1 fruit fly cellular context compared by ENCODE assay signal in the genomic region with DNA sequence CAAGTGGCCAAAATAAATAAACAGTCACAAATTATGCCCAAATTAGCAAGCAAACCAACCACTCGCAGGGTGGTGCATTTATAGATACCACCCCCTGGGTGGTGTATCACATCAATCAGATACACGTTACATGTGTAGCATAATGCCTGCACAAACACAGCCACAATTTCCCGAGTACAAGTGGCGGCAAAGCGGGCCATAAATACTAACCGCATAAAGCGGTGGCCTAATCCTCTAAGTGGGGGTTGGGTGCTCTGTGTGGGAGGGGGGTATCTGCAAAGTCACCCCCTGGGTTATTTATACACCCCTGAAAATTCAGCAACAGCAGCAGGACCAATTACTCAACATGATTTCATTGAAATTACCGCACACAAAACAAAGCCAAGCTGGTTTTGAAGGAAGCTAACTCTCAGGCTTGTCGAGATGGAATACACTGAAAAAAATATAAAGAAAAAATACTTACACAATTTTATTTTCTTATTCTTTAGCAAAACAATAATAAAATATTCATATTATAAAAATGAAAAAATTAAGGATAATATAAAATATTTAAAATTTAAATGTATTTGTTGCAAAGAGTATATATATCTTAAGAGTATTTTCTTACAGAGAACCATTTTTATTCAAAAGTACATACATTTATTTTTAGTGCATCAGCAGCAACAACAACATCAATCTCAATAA.
A peak's percentile ranks its signal among the peaks of the same experiment; 100 is the strongest.
TF ChIP-seq lines count a peak whose summit lies in the region.

No protein-coding gene starts in this region.

TF ChIP-seq in whole organism, embryonic, 481 proteins besides CTCF, POLR2A, EP300 and RAD21 (continued from another document and continues in another):
- TF ChIP-seq seq (GFP tag; IDR thresholded peaks at IDR 0.05; lab: Robert Waterston, UW) (peak; percentile 56; the same call in 1 of the 2 replicates), phol (tag; optimal IDR thresholded peaks at IDR 0.05; lab: Kevin White, UChicago) (peak; percentile 72), CG8924 (tag; optimal IDR thresholded peaks at IDR 0.05; lab: Kevin White, UChicago) (peak; percentile 44), sc (optimal IDR thresholded peaks at IDR 0.05; lab: Kevin White, UChicago) (no peak), sc (GFP tag; optimal IDR thresholded peaks at IDR 0.05; lab: Kevin White, UChicago) (no peak), CG9727 (GFP tag; optimal IDR thresholded peaks at IDR 0.05; lab: Kevin White, UChicago) (peak; percentile 56), odd (GFP tag; optimal IDR thresholded peaks at IDR 0.05; lab: Kevin White, UChicago) (no peak), CG12769 (tag; optimal IDR thresholded peaks at IDR 0.05; lab: Kevin White, UChicago) (no peak), ATbp (GFP tag; optimal IDR thresholded peaks at IDR 0.05; lab: Kevin White, UChicago) (no peak), CG11085 (GFP tag; IDR thresholded peaks at IDR 0.05; lab: Robert Waterston, UW) (no peak), PHDP (tag; optimal IDR thresholded peaks at IDR 0.05; lab: Kevin White, UChicago) (peak; percentile 11), Sox102F (GFP tag; optimal IDR thresholded peaks at IDR 0.05; lab: Kevin White, UChicago) (peak; percentile 55), sr (GFP tag; IDR thresholded peaks at IDR 0.05; lab: Robert Waterston, UW) (no peak), CG11696 (GFP tag; IDR thresholded peaks at IDR 0.05; lab: Robert Waterston, UW) (no peak), bbx (GFP tag; IDR thresholded peaks at IDR 0.05; lab: Robert Waterston, UW; ENCODE audit: partially characterized antibody) (no peak), Rx (GFP tag; IDR thresholded peaks at IDR 0.05; lab: Robert Waterston, UW) (no peak), lab (GFP tag; optimal IDR thresholded peaks at IDR 0.05; lab: Kevin White, UChicago) (no peak), tll (GFP tag; optimal IDR thresholded peaks at IDR 0.05; lab: Kevin White, UChicago) (no peak), CG10267 (tag; optimal IDR thresholded peaks at IDR 0.05; lab: Kevin White, UChicago) (peak; percentile 46), nom (GFP tag; optimal IDR thresholded peaks at IDR 0.05; lab: Kevin White, UChicago) (no peak), CG13894 (tag; optimal IDR thresholded peaks at IDR 0.05; lab: Kevin White, UChicago) (no peak), peb (GFP tag; IDR thresholded peaks at IDR 0.05; lab: Robert Waterston, UW) (no peak), CG3726 (GFP tag; IDR thresholded peaks at IDR 0.05; lab: Robert Waterston, UW) (no peak), CG3281 (GFP tag; optimal IDR thresholded peaks at IDR 0.05; lab: Kevin White, UChicago) (no peak), ewg (GFP tag; optimal IDR thresholded peaks at IDR 0.05; lab: Kevin White, UChicago) (no peak), CG18599 (GFP tag; optimal IDR thresholded peaks at IDR 0.05; lab: Kevin White, UChicago) (peak; percentile 20), oc (tag; optimal IDR thresholded peaks at IDR 0.05; lab: Kevin White, UChicago) (peak; percentile 81), Tbp (GFP tag; optimal IDR thresholded peaks at IDR 0.05; lab: Kevin White, UChicago) (no peak), CG6765 (GFP tag; optimal IDR thresholded peaks at IDR 0.05; lab: Kevin White, UChicago) (no peak), CG1832 (GFP tag; optimal IDR thresholded peaks at IDR 0.05; lab: Kevin White, UChicago) (no peak), Ssrp (tag; optimal IDR thresholded peaks at IDR 0.05; lab: Kevin White, UChicago) (peak; percentile 74), esg (GFP tag; conservative IDR thresholded peaks at IDR 0.05; lab: Robert Waterston, UW) (no peak), CG2889 (GFP tag; IDR thresholded peaks at IDR 0.05; lab: Robert Waterston, UW) (no peak), CG12236 (GFP tag; optimal IDR thresholded peaks at IDR 0.05; lab: Kevin White, UChicago) (no peak), eve (GFP tag; optimal IDR thresholded peaks at IDR 0.05; lab: Kevin White, UChicago) (no peak), CG18619 (GFP tag; optimal IDR thresholded peaks at IDR 0.05; lab: Kevin White, UChicago) (no peak), Eip74EF (GFP tag; optimal IDR thresholded peaks at IDR 0.05; lab: Kevin White, UChicago) (peak in 1 of 2 experiments; percentile 13), CG5953 (GFP tag; IDR thresholded peaks at IDR 0.05; lab: Robert Waterston, UW) (no peak), Stat92E (GFP tag; optimal IDR thresholded peaks at IDR 0.05; lab: Kevin White, UChicago) (no peak), CG6854 (GFP tag; optimal IDR thresholded peaks at IDR 0.05; lab: Kevin White, UChicago) (no peak), CG31441 (GFP tag; IDR thresholded peaks at IDR 0.05; lab: Robert Waterston, UW) (peak; percentile 84), CG10209 (GFP tag; optimal IDR thresholded peaks at IDR 0.05; lab: Kevin White, UChicago) (peak; percentile 17), CG6272 (GFP tag; IDR thresholded peaks at IDR 0.05; lab: Robert Waterston, UW) (no peak), CG11695 (GFP tag; IDR thresholded peaks at IDR 0.05; lab: Robert Waterston, UW) (no peak), CG17186 (GFP tag; optimal IDR thresholded peaks at IDR 0.05; lab: Kevin White, UChicago) (no peak), CG10274 (GFP tag; optimal IDR thresholded peaks at IDR 0.05; lab: Kevin White, UChicago) (no peak), CG7839 (tag; optimal IDR thresholded peaks at IDR 0.05; lab: Kevin White, UChicago) (peak; percentile 50), CG16815 (GFP tag; optimal IDR thresholded peaks at IDR 0.05; lab: Kevin White, UChicago) (no peak), Blimp-1 (GFP tag; optimal IDR thresholded peaks at IDR 0.05; lab: Kevin White, UChicago) (peak; percentile 60), Hr51 (GFP tag; optimal IDR thresholded peaks at IDR 0.05; lab: Kevin White, UChicago) (peak in 1 of 2 experiments; percentile 39), Lim3 (GFP tag; IDR thresholded peaks at IDR 0.05; lab: Robert Waterston, UW) (no peak), tgo (GFP tag; IDR thresholded peaks at IDR 0.05; lab: Robert Waterston, UW) (0 out of 3 replicates have a peak, but pooled peaks have one; percentile 26), gem (tag; optimal IDR thresholded peaks at IDR 0.05; lab: Kevin White, UChicago) (peak; percentile 61), CG11093 (GFP tag; IDR thresholded peaks at IDR 0.05; lab: Robert Waterston, UW) (no peak), CG15601 (tag; optimal IDR thresholded peaks at IDR 0.05; lab: Kevin White, UChicago) (peak; percentile 68), CoRest (tag; optimal IDR thresholded peaks at IDR 0.05; lab: Kevin White, UChicago) (peak; percentile 68), CG4282 (GFP tag; optimal IDR thresholded peaks at IDR 0.05; lab: Kevin White, UChicago) (no peak), sens-2 (GFP tag; IDR thresholded peaks at IDR 0.05; lab: Robert Waterston, UW) (no peak), CG7786 (GFP tag; optimal IDR thresholded peaks at IDR 0.05; lab: Kevin White, UChicago) (no peak), zen (tag; optimal IDR thresholded peaks at IDR 0.05; lab: Kevin White, UChicago) (no peak), bcd (GFP tag; optimal IDR thresholded peaks at IDR 0.05; lab: Kevin White, UChicago) (peak; percentile 21), E2f1 (GFP tag; IDR thresholded peaks at IDR 0.05; lab: Robert Waterston, UW) (no peak), CG7271 (tag; optimal IDR thresholded peaks at IDR 0.05; lab: Kevin White, UChicago) (no peak), Bteb2 (GFP tag; optimal IDR thresholded peaks at IDR 0.05; lab: Kevin White, UChicago) (no peak), Fer1 (GFP tag; optimal IDR thresholded peaks at IDR 0.05; lab: Kevin White, UChicago) (no peak), stc (GFP tag; IDR thresholded peaks at IDR 0.05; lab: Robert Waterston, UW) (no peak), pnt (GFP tag; optimal IDR thresholded peaks at IDR 0.05; lab: Kevin White, UChicago) (no peak), CG3163 (GFP tag; optimal IDR thresholded peaks at IDR 0.05; lab: Kevin White, UChicago) (no peak), Xrp1 (GFP tag; IDR thresholded peaks at IDR 0.05; lab: Robert Waterston, UW) (peak; percentile 6; the same call in 1 of the 2 replicates), CG16779 (GFP tag; IDR thresholded peaks at IDR 0.05; lab: Robert Waterston, UW) (no peak), D19A (tag; optimal IDR thresholded peaks at IDR 0.05; lab: Kevin White, UChicago) (peak; percentile 63), pita (GFP tag; optimal IDR thresholded peaks at IDR 0.05; lab: Kevin White, UChicago) (no peak), nmo (GFP tag; optimal IDR thresholded peaks at IDR 0.05; lab: Kevin White, UChicago) (peak; percentile 69), CG17612 (GFP tag; IDR thresholded peaks at IDR 0.05; lab: Robert Waterston, UW) (no peak), tx (GFP tag; optimal IDR thresholded peaks at IDR 0.05; lab: Kevin White, UChicago) (no peak), Dfd (GFP tag; optimal IDR thresholded peaks at IDR 0.05; lab: Kevin White, UChicago) (no peak), CG18011 (GFP tag; optimal IDR thresholded peaks at IDR 0.05; lab: Kevin White, UChicago) (no peak), CG17829 (tag; optimal IDR thresholded peaks at IDR 0.05; lab: Kevin White, UChicago) (peak; percentile 66), twi (tag; optimal IDR thresholded peaks at IDR 0.05; lab: Kevin White, UChicago) (peak; percentile 16), gt (GFP tag; IDR thresholded peaks at IDR 0.05; lab: Robert Waterston, UW) (no peak), trem (tag; optimal IDR thresholded peaks at IDR 0.05; lab: Kevin White, UChicago) (peak; percentile 44), CG12391 (tag; optimal IDR thresholded peaks at IDR 0.05; lab: Kevin White, UChicago) (peak; percentile 58), CG15696 (tag; optimal IDR thresholded peaks at IDR 0.05; lab: Kevin White, UChicago) (peak; percentile 33), nerfin-1 (tag; optimal IDR thresholded peaks at IDR 0.05; lab: Kevin White, UChicago) (peak; percentile 62), pho (GFP tag; optimal IDR thresholded peaks at IDR 0.05; lab: Kevin White, UChicago) (no peak), Hey (tag; optimal IDR thresholded peaks at IDR 0.05; lab: Kevin White, UChicago) (peak; percentile 49), CG4360 (GFP tag; IDR thresholded peaks at IDR 0.05; lab: Robert Waterston, UW) (0 out of 2 replicates have a peak, but pooled peaks have one; percentile 45), Deaf1 (tag; optimal IDR thresholded peaks at IDR 0.05; lab: Kevin White, UChicago) (no peak), CG9876 (GFP tag; optimal IDR thresholded peaks at IDR 0.05; lab: Kevin White, UChicago) (no peak), CG9437 (GFP tag; optimal IDR thresholded peaks at IDR 0.05; lab: Kevin White, UChicago) (no peak), CG4328 (GFP tag; optimal IDR thresholded peaks at IDR 0.05; lab: Kevin White, UChicago) (no peak), ci (GFP tag; IDR thresholded peaks at IDR 0.05; lab: Robert Waterston, UW) (no peak), Ets97D (GFP tag; optimal IDR thresholded peaks at IDR 0.05; lab: Kevin White, UChicago) (no peak), CG14860 (GFP tag; IDR thresholded peaks at IDR 0.05; lab: Robert Waterston, UW; ENCODE audit: partially characterized antibody) (no peak), CG30020 (tag; optimal IDR thresholded peaks at IDR 0.05; lab: Kevin White, UChicago) (no peak), Hmr (GFP tag; optimal IDR thresholded peaks at IDR 0.05; lab: Kevin White, UChicago) (no peak), pzg (GFP tag; optimal IDR thresholded peaks at IDR 0.05; lab: Kevin White, UChicago) (no peak), CG10543 (GFP tag; optimal IDR thresholded peaks at IDR 0.05; lab: Kevin White, UChicago) (no peak), sug (tag; optimal IDR thresholded peaks at IDR 0.05; lab: Kevin White, UChicago) (no peak), nerfin-2 (GFP tag; IDR thresholded peaks at IDR 0.05; lab: Robert Waterston, UW; ENCODE audit: partially characterized antibody) (no peak), grau (tag; optimal IDR thresholded peaks at IDR 0.05; lab: Kevin White, UChicago) (peak; percentile 62), CG7372 (GFP tag; IDR thresholded peaks at IDR 0.05; lab: Robert Waterston, UW) (no peak), CG17359 (tag; optimal IDR thresholded peaks at IDR 0.05; lab: Kevin White, UChicago) (peak; percentile 25), CrebB (tag; optimal IDR thresholded peaks at IDR 0.05; lab: Kevin White, UChicago) (no peak), fd96Cb (tag; optimal IDR thresholded peaks at IDR 0.05; lab: Kevin White, UChicago) (peak; percentile 42), Kr (GFP tag; optimal IDR thresholded peaks at IDR 0.05; lab: Kevin White, UChicago) (no peak), CG6175 (GFP tag; IDR thresholded peaks at IDR 0.05; lab: Robert Waterston, UW) (no peak), CG11504 (tag; optimal IDR thresholded peaks at IDR 0.05; lab: Kevin White, UChicago) (peak; percentile 74), lilli (GFP tag; optimal IDR thresholded peaks at IDR 0.05; lab: Kevin White, UChicago) (no peak), wdn (GFP tag; IDR thresholded peaks at IDR 0.05; lab: Robert Waterston, UW) (no peak), Spps (tag; optimal IDR thresholded peaks at IDR 0.05; lab: Kevin White, UChicago) (peak; percentile 56), croc (GFP tag; conservative IDR thresholded peaks at IDR 0.05; lab: Robert Waterston, UW) (peak; percentile 15; the same call in 1 of the 3 replicates), Atf3 (GFP tag; optimal IDR thresholded peaks at IDR 0.05; lab: Kevin White, UChicago) (no peak), danr (GFP tag; IDR thresholded peaks at IDR 0.05; lab: Robert Waterston, UW) (no peak), bsh (GFP tag; optimal IDR thresholded peaks at IDR 0.05; lab: Kevin White, UChicago) (peak in 1 of 2 experiments; percentile 70), tna (GFP tag; IDR thresholded peaks at IDR 0.05; lab: Robert Waterston, UW; ENCODE audit: partially characterized antibody) (no peak), lov (optimal IDR thresholded peaks at IDR 0.05; lab: Kevin White, UChicago) (no peak), lov (GFP tag; IDR thresholded peaks at IDR 0.05; lab: Robert Waterston, UW) (0 out of 3 replicates have a peak, but pooled peaks have one; percentile 28), CG18262 (tag; optimal IDR thresholded peaks at IDR 0.05; lab: Kevin White, UChicago) (peak; percentile 84), CG17385 (GFP tag; optimal IDR thresholded peaks at IDR 0.05; lab: Kevin White, UChicago) (peak; percentile 15), B-H1 (GFP tag; IDR thresholded peaks at IDR 0.05; lab: Robert Waterston, UW) (no peak), Ptx1 (GFP tag; IDR thresholded peaks at IDR 0.05; lab: Robert Waterston, UW) (0 out of 2 replicates have a peak, but pooled peaks have one; percentile 22), Atf6 (GFP tag; IDR thresholded peaks at IDR 0.05; lab: Robert Waterston, UW) (no peak), CG4730 (GFP tag; IDR thresholded peaks at IDR 0.05; lab: Robert Waterston, UW) (no peak), D (optimal IDR thresholded peaks at IDR 0.05; lab: Kevin White, UChicago) (no peak), D (GFP tag; optimal IDR thresholded peaks at IDR 0.05; lab: Kevin White, UChicago) (peak; percentile 41), CG13424 (tag; optimal IDR thresholded peaks at IDR 0.05; lab: Kevin White, UChicago) (peak; percentile 25), CG1603 (tag; optimal IDR thresholded peaks at IDR 0.05; lab: Kevin White, UChicago) (no peak)
